3 fruit fly cellular contexts compared by ENCODE assay signal in the genomic region with DNA sequence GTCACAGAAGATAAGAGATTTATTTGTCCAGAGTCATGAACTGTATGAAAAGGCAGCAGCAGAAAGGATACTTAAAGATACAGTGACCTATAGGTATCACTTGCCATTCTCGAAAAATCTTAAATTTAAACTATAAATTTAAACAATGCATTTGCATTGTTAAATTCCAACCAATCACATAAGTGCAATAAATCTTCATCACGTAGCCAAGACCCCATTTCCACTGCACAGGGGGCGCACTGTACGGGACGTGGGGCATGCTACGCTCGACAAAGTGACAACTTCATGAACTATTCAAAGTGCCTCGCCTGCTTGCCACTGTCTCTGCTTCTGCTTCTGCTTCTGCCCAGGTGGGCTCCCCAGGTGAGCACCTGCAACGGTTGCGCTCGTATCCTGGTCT.
A peak's percentile ranks its signal among the peaks of the same experiment; 100 is the strongest.
TF ChIP-seq lines count a peak whose summit lies in the region.

No protein-coding gene starts in this region.

- TF ChIP-seq CTCF in whole organism, embryonic (GFP tag; optimal IDR thresholded peaks at IDR 0.05; lab: Kevin White, UChicago) = no peak

TF ChIP-seq in whole organism, embryonic, 481 proteins besides CTCF, POLR2A, EP300 and RAD21 (continues in another document):
- peak; percentile 41 for TF ChIP-seq vvl (GFP tag; IDR thresholded peaks at IDR 0.05; lab: Robert Waterston, UW)
- no peak for TF ChIP-seq CG4360 (GFP tag; IDR thresholded peaks at IDR 0.05; lab: Robert Waterston, UW)
- TF ChIP-seq insv (GFP tag; optimal IDR thresholded peaks at IDR 0.05; lab: Kevin White, UChicago) = no peak
- TF ChIP-seq CG3726 (GFP tag; IDR thresholded peaks at IDR 0.05; lab: Robert Waterston, UW) = 0 out of 3 replicates have a peak, but pooled peaks have one; percentile 52
- TF ChIP-seq bbx (GFP tag; IDR thresholded peaks at IDR 0.05; lab: Robert Waterston, UW; ENCODE audit: partially characterized antibody) = no peak
- no peak for TF ChIP-seq Dfd (GFP tag; optimal IDR thresholded peaks at IDR 0.05; lab: Kevin White, UChicago)
- 0 out of 3 replicates have a peak, but pooled peaks have one; percentile 27 for TF ChIP-seq otp (GFP tag; IDR thresholded peaks at IDR 0.05; lab: Robert Waterston, UW)
- TF ChIP-seq MESR4 (GFP tag; optimal IDR thresholded peaks at IDR 0.05; lab: Kevin White, UChicago) = no peak
- no peak for TF ChIP-seq wek (GFP tag; optimal IDR thresholded peaks at IDR 0.05; lab: Kevin White, UChicago)
- TF ChIP-seq prd (optimal IDR thresholded peaks at IDR 0.05; lab: Kevin White, UChicago) = no peak
- peak; percentile 29; the same call in 1 of the 3 replicates for TF ChIP-seq prd (GFP tag; IDR thresholded peaks at IDR 0.05; lab: Robert Waterston, UW)
- 0 out of 3 replicates have a peak, but pooled peaks have one; percentile 61 for TF ChIP-seq ci (GFP tag; IDR thresholded peaks at IDR 0.05; lab: Robert Waterston, UW)
- TF ChIP-seq CG31388 (GFP tag; optimal IDR thresholded peaks at IDR 0.05; lab: Kevin White, UChicago) = no peak
- no peak for TF ChIP-seq CG18619 (GFP tag; optimal IDR thresholded peaks at IDR 0.05; lab: Kevin White, UChicago)
- no peak for TF ChIP-seq CG12299 (tag; optimal IDR thresholded peaks at IDR 0.05; lab: Kevin White, UChicago)
- no peak for TF ChIP-seq sd (tag; optimal IDR thresholded peaks at IDR 0.05; lab: Kevin White, UChicago)
- TF ChIP-seq CG7839 (tag; optimal IDR thresholded peaks at IDR 0.05; lab: Kevin White, UChicago) = no peak
- TF ChIP-seq Blimp-1 (GFP tag; optimal IDR thresholded peaks at IDR 0.05; lab: Kevin White, UChicago) = peak; percentile 5
- no peak for TF ChIP-seq Nf-YB (GFP tag; optimal IDR thresholded peaks at IDR 0.05; lab: Kevin White, UChicago)
- TF ChIP-seq CG17359 (tag; optimal IDR thresholded peaks at IDR 0.05; lab: Kevin White, UChicago) = peak; percentile 2
- TF ChIP-seq ranshi (GFP tag; IDR thresholded peaks at IDR 0.05; lab: Robert Waterston, UW) = 0 out of 2 replicates have a peak, but pooled peaks have one; percentile 20
- no peak for TF ChIP-seq CG8089 (GFP tag; optimal IDR thresholded peaks at IDR 0.05; lab: Kevin White, UChicago)
- no peak for TF ChIP-seq grn (GFP tag; optimal IDR thresholded peaks at IDR 0.05; lab: Kevin White, UChicago)
- no peak for TF ChIP-seq CG1024 (GFP tag; IDR thresholded peaks at IDR 0.05; lab: Robert Waterston, UW)
- TF ChIP-seq CG2712 (tag; optimal IDR thresholded peaks at IDR 0.05; lab: Kevin White, UChicago) = peak; percentile 4
- 0 out of 2 replicates have a peak, but pooled peaks have one; percentile 9 for TF ChIP-seq E2f1 (GFP tag; IDR thresholded peaks at IDR 0.05; lab: Robert Waterston, UW)
- no peak for TF ChIP-seq CG5953 (GFP tag; IDR thresholded peaks at IDR 0.05; lab: Robert Waterston, UW)
- no peak for TF ChIP-seq Bgb (GFP tag; IDR thresholded peaks at IDR 0.05; lab: Robert Waterston, UW; ENCODE audit: partially characterized antibody)

TF ChIP-seq in whole organism, prepupa, 60 proteins besides CTCF, POLR2A, EP300 and RAD21:
- TF ChIP-seq Hr39 (GFP tag; optimal IDR thresholded peaks at IDR 0.05; lab: Kevin White, UChicago) (peak; percentile 2), CG3032 (tag; optimal IDR thresholded peaks at IDR 0.05; lab: Kevin White, UChicago) (no peak), CG31627 (GFP tag; optimal IDR thresholded peaks at IDR 0.05; lab: Kevin White, UChicago) (no peak), dac (GFP tag; optimal IDR thresholded peaks at IDR 0.05; lab: Kevin White, UChicago) (no peak), CG6163 (GFP tag; IDR thresholded peaks at IDR 0.05; lab: Robert Waterston, UW) (peak; percentile 50; the same call in 2 of the 3 replicates), Sox14 (GFP tag; optimal IDR thresholded peaks at IDR 0.05; lab: Kevin White, UChicago) (no peak), Blimp-1 (GFP tag; optimal IDR thresholded peaks at IDR 0.05; lab: Kevin White, UChicago) (no peak), Ets96B (tag; optimal IDR thresholded peaks at IDR 0.05; lab: Kevin White, UChicago) (no peak), Eip93F (GFP tag; optimal IDR thresholded peaks at IDR 0.05; lab: Kevin White, UChicago) (no peak), Hr38 (GFP tag; optimal IDR thresholded peaks at IDR 0.05; lab: Kevin White, UChicago) (no peak), CG34406 (GFP tag; optimal IDR thresholded peaks at IDR 0.05; lab: Kevin White, UChicago) (no peak), lz (GFP tag; optimal IDR thresholded peaks at IDR 0.05; lab: Kevin White, UChicago) (no peak), CG4318 (GFP tag; optimal IDR thresholded peaks at IDR 0.05; lab: Kevin White, UChicago) (no peak), acj6 (GFP tag; optimal IDR thresholded peaks at IDR 0.05; lab: Kevin White, UChicago) (peak; percentile 12), CG10669 (GFP tag; optimal IDR thresholded peaks at IDR 0.05; lab: Kevin White, UChicago) (no peak), CG6808 (GFP tag; optimal IDR thresholded peaks at IDR 0.05; lab: Kevin White, UChicago) (no peak), esn (GFP tag; optimal IDR thresholded peaks at IDR 0.05; lab: Kevin White, UChicago) (no peak), eg (GFP tag; IDR thresholded peaks at IDR 0.05; lab: Robert Waterston, UW) (peak; percentile 42; the same call in 1 of the 3 replicates), svp (GFP tag; lab: Kevin White, UChicago) (no peak)

TF ChIP-seq in whole organism, pupa, 21 proteins besides CTCF, POLR2A, EP300 and RAD21:
- TF ChIP-seq CG13204 (GFP tag; optimal IDR thresholded peaks at IDR 0.05; lab: Kevin White, UChicago) (no peak), fd96Ca (GFP tag; IDR thresholded peaks at IDR 0.05; lab: Robert Waterston, UW) (0 out of 3 replicates have a peak, but pooled peaks have one; percentile 7)

Comparison
In these comparisons a context has a peak if more than half of its experiments do, and no peak if none do; other contexts are left out.
1. Of the 7 proteins assayed by ChIP-seq in both whole organism, embryonic and whole organism, prepupa: peak only in whole organism, embryonic: Blimp-1; only in whole organism, prepupa: Hr39; in both: none; in neither: 5.